Worm (Caenorhabditis elegans) whole organism, L2 larva: ENCODE results near the gene pfn-2.

Experiments
- elt-3 ChIP-seq: sonication (generic microtip); optimal IDR thresholded peaks from 2 replicates; lab custom pipeline; 2017; ENCODE audit warnings: missing biosample characterization, missing genetic modification characterization
- mbf-1 ChIP-seq: sonication (generic microtip); optimal IDR thresholded peaks from 2 replicates; lab custom pipeline; 2017; ENCODE audit warnings: missing biosample characterization, missing genetic modification characterization
- nhr-11 ChIP-seq: fragments of 150-350 bp; optimal IDR thresholded peaks from 2 replicates; lab custom pipeline; 2014; ENCODE audit warnings: missing biosample characterization, missing genetic modification characterization
- skn-1 ChIP-seq: sonication (generic microtip); optimal IDR thresholded peaks from 2 replicates; lab custom pipeline; 2017; ENCODE audit warnings: missing biosample characterization, missing genetic modification characterization
- unc-62 ChIP-seq: fragments of 150-350 bp; optimal IDR thresholded peaks from 2 replicates; lab custom pipeline; 2014; ENCODE audit warnings: missing biosample characterization, missing genetic modification reagents, missing genetic modification characterization
- zag-1 ChIP-seq: fragments of 150-350 bp; optimal IDR thresholded peaks from 2 replicates; lab custom pipeline; 2014; ENCODE audit warnings: missing biosample characterization, missing genetic modification characterization
- ztf-11 ChIP-seq: sonication (generic microtip); optimal IDR thresholded peaks from 2 replicates; lab custom pipeline; 2017; ENCODE audit warnings: missing biosample characterization, missing genetic modification characterization

ce11 chrX:5348529-5349148, 5.2 kb downstream of the pfn-2 start, which contains the start of gene syx-3:
- TF ChIP-seq unc-62 (GFP tag; lab: Kevin White, UChicago) (no peak), ztf-11 (no peak), zag-1 (no peak), mbf-1 (no peak), skn-1 (no peak), elt-3 (no peak), nhr-11 (tag; lab: Kevin White, UChicago) (no peak)
